Fruit fly (Drosophila melanogaster): ENCODE results near the gene CG34452.

Gene CG34452

dm6 chr3L:15675111-15675510 is 12.6 kb downstream of the CG34452 start (continued):
- TF ChIP-seq CG33213 (GFP tag; optimal IDR thresholded peaks at IDR 0.05) (peak; percentile 60), en (GFP tag; optimal IDR thresholded peaks at IDR 0.05) (no peak), phol (tag; optimal IDR thresholded peaks at IDR 0.05) (peak; percentile 90), Dfd (GFP tag; optimal IDR thresholded peaks at IDR 0.05) (no peak), stc (GFP tag; IDR thresholded peaks at IDR 0.05) (no peak), CG17912 (GFP tag; optimal IDR thresholded peaks at IDR 0.05) (no peak), NfI (GFP tag; optimal IDR thresholded peaks at IDR 0.05) (no peak), ken (GFP tag; IDR thresholded peaks at IDR 0.05) (no peak), Hr3 (GFP tag; optimal IDR thresholded peaks at IDR 0.05) (peak; percentile 60), tna (GFP tag; IDR thresholded peaks at IDR 0.05; ENCODE audit: partially characterized antibody) (no peak), CG11085 (GFP tag; IDR thresholded peaks at IDR 0.05) (no peak), grn (GFP tag; optimal IDR thresholded peaks at IDR 0.05) (no peak), Dip3 (GFP tag; optimal IDR thresholded peaks at IDR 0.05) (no peak), CG12219 (GFP tag; optimal IDR thresholded peaks at IDR 0.05) (peak; percentile 55), gce (GFP tag; IDR thresholded peaks at IDR 0.05) (no peak), Ets97D (GFP tag; optimal IDR thresholded peaks at IDR 0.05) (no peak), CG1529 (GFP tag; optimal IDR thresholded peaks at IDR 0.05) (peak; percentile 66), tup (GFP tag; optimal IDR thresholded peaks at IDR 0.05) (peak; percentile 53), Vsx1 (GFP tag; optimal IDR thresholded peaks at IDR 0.05) (no peak), tio (GFP tag; optimal IDR thresholded peaks at IDR 0.05) (peak; percentile 48), nerfin-2 (GFP tag; IDR thresholded peaks at IDR 0.05; ENCODE audit: partially characterized antibody) (no peak), trem (tag; optimal IDR thresholded peaks at IDR 0.05) (peak; percentile 86), Doc3 (GFP tag; IDR thresholded peaks at IDR 0.05; ENCODE audit: partially characterized antibody) (no peak), YL-1 (GFP tag; optimal IDR thresholded peaks at IDR 0.05) (no peak), HLH4C (GFP tag; IDR thresholded peaks at IDR 0.05; ENCODE audit: partially characterized antibody) (no peak), CG11398 (GFP tag; optimal IDR thresholded peaks at IDR 0.05) (no peak), rib (GFP tag; IDR thresholded peaks at IDR 0.05) (no peak), CG13894 (tag; optimal IDR thresholded peaks at IDR 0.05) (no peak), Max (GFP tag; optimal IDR thresholded peaks at IDR 0.05) (no peak), pan (optimal IDR thresholded peaks at IDR 0.05) (no peak), pan (GFP tag; optimal IDR thresholded peaks at IDR 0.05 in 1 of 2, IDR thresholded peaks at IDR 0.05 in 1 of 2) (peak in 1 of 2 experiments; percentile 12), sna (GFP tag; IDR thresholded peaks at IDR 0.05; ENCODE audit: partially characterized antibody) (no peak), CG34376 (GFP tag; optimal IDR thresholded peaks at IDR 0.05) (no peak), ftz-f1 (GFP tag; optimal IDR thresholded peaks at IDR 0.05) (no peak), D19B (GFP tag; optimal IDR thresholded peaks at IDR 0.05) (no peak), Asciz (GFP tag; optimal IDR thresholded peaks at IDR 0.05) (peak; percentile 42), CG11093 (GFP tag; IDR thresholded peaks at IDR 0.05) (0 out of 3 replicates have a peak, but pooled peaks have one; percentile 10), lola (GFP tag; optimal IDR thresholded peaks at IDR 0.05) (peak in 1 of 3 experiments; percentile 89), cg (GFP tag; optimal IDR thresholded peaks at IDR 0.05) (no peak), GATAe (GFP tag; conservative IDR thresholded peaks at IDR 0.05) (no peak), tll (GFP tag; optimal IDR thresholded peaks at IDR 0.05) (no peak), gcm2 (GFP tag; optimal IDR thresholded peaks at IDR 0.05) (no peak), CG1647 (GFP tag; optimal IDR thresholded peaks at IDR 0.05) (no peak), CG18262 (tag; optimal IDR thresholded peaks at IDR 0.05) (peak; percentile 91), Atf6 (GFP tag; IDR thresholded peaks at IDR 0.05) (no peak), hkb (optimal IDR thresholded peaks at IDR 0.05) (no peak), hkb (GFP tag; IDR thresholded peaks at IDR 0.05) (peak; percentile 51), crol (GFP tag; IDR thresholded peaks at IDR 0.05) (peak; percentile 64), seq (GFP tag; IDR thresholded peaks at IDR 0.05) (no peak), cad (GFP tag; optimal IDR thresholded peaks at IDR 0.05) (no peak), sr (GFP tag; IDR thresholded peaks at IDR 0.05) (no peak), CG4617 (GFP tag; optimal IDR thresholded peaks at IDR 0.05; ENCODE audit: borderline replicate concordance) (peak; percentile 28)
